Worm (Caenorhabditis elegans): ENCODE measurements around the gene ctbp-1.
A peak's percentile ranks its signal among the peaks of the same experiment; 100 is the strongest.

ctbp-1 gene

DNA sequence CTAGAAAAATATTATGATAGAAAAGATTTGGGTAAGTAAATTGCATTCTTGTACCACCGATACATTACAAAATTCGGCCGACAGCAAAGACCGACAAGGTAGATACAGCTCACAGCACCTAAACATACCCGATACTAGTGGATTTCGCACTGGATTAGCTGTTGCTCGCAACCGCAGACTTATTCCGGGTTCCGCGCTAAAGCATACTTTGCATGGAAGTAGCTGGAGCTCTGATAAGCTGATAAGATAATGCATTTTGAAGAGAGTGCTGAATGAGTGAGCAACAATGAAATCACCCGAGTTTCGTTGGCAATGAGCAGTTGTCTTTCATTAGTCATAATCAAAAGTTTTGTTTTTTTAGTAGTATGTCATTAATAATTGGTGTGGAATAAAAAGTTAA, 12.0 kb upstream of the ctbp-1 start:
- TF ChIP-seq mep-1 (tag; optimal IDR thresholded peaks at IDR 0.05) = no peak
- no peak for TF ChIP-seq ztf-11 (tag; optimal IDR thresholded peaks at IDR 0.05)
- TF ChIP-seq sem-2 (GFP tag; optimal IDR thresholded peaks at IDR 0.05) = no peak
- TF ChIP-seq zip-8 (tag; optimal IDR thresholded peaks at IDR 0.05) = no peak
- TF ChIP-seq unc-39 (tag; optimal IDR thresholded peaks at IDR 0.05) = no peak
- no peak for TF ChIP-seq tbx-8 (GFP tag; optimal IDR thresholded peaks at IDR 0.05)
- TF ChIP-seq mab-5 (tag; optimal IDR thresholded peaks at IDR 0.05) = no peak
- no peak for TF ChIP-seq unc-62 (GFP tag; optimal IDR thresholded peaks at IDR 0.05)
- no peak for TF ChIP-seq snpc-4 (tag; optimal IDR thresholded peaks at IDR 0.05)
- TF ChIP-seq ceh-43 (GFP tag; optimal IDR thresholded peaks at IDR 0.05) = no peak
- no peak for TF ChIP-seq lin-32 (GFP tag; optimal IDR thresholded peaks at IDR 0.05)
- no peak for TF ChIP-seq ces-1 (GFP tag; optimal IDR thresholded peaks at IDR 0.05)
- TF ChIP-seq ceh-83 (GFP tag; optimal IDR thresholded peaks at IDR 0.05) = no peak

DNA sequence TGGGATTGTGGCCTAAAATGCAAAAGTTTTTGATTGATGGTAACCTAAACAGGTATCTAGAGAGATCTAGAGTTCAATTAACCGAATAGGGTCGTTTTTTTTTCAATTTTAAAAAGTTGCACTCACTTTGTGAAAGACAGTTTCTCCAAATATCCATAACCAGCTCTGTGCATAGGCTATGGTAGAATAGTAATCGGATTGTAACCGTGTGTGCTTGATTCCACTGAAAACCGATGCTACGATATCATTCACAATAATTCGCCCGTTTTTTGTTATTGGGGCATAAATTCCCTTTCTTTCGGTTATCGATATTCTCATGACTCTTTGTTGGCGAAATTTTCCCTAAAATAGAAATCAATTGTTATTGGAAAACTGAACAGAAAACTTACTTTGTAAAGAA, 10.4 kb upstream of the ctbp-1 start:
- TF ChIP-seq blmp-1 (tag; optimal IDR thresholded peaks at IDR 0.05) = no peak
- TF ChIP-seq M03D4.4 (tag; optimal IDR thresholded peaks at IDR 0.05) = no peak
- TF ChIP-seq ham-2 (GFP tag; optimal IDR thresholded peaks at IDR 0.05) = no peak
- no peak for TF ChIP-seq nhr-76 (tag; optimal IDR thresholded peaks at IDR 0.05)
- no peak for TF ChIP-seq ceh-83 (GFP tag; optimal IDR thresholded peaks at IDR 0.05)
- TF ChIP-seq cnd-1 (tag; optimal IDR thresholded peaks at IDR 0.05) = no peak
- no peak for TF ChIP-seq nhr-2 (tag; optimal IDR thresholded peaks at IDR 0.05)
- no peak for TF ChIP-seq pha-4 (tag; optimal IDR thresholded peaks at IDR 0.05)
- TF ChIP-seq mls-2 (tag; optimal IDR thresholded peaks at IDR 0.05) = no peak
- no peak for TF ChIP-seq nhr-237 (tag; optimal IDR thresholded peaks at IDR 0.05)
- no peak for TF ChIP-seq unc-39 (tag; optimal IDR thresholded peaks at IDR 0.05)
- no peak for TF ChIP-seq ceh-39 (tag; optimal IDR thresholded peaks at IDR 0.05)
- no peak for TF ChIP-seq sptf-1 (tag; optimal IDR thresholded peaks at IDR 0.05)
- TF ChIP-seq unc-62 (GFP tag; optimal IDR thresholded peaks at IDR 0.05) = no peak
- TF ChIP-seq flh-1 (GFP tag; optimal IDR thresholded peaks at IDR 0.05) = no peak

DNA sequence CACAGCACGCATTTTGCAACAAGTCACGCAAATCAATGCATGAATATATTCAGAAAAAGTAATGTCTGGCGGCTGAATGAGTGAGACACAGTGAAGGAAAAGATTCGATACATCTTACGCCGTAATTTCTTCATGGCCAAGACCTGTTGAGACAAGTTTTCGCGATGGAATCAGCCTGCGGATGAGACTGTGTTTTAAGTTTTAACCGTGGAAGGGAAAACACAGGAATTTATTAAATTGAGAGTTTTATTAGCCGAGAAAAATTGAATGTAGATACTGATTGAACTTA, 8.4 kb upstream of the ctbp-1 start, which contains the start of gene hog-1:
Gene hog-1 (minus strand): TSS at position 101 of the 289 bp plus-strand sequence.
- no peak for TF ChIP-seq lin-32 (GFP tag; optimal IDR thresholded peaks at IDR 0.05)
- no peak for TF ChIP-seq mep-1 (tag; optimal IDR thresholded peaks at IDR 0.05)
- no peak for TF ChIP-seq lin-13 (tag; optimal IDR thresholded peaks at IDR 0.05)
- no peak for TF ChIP-seq blmp-1 (tag; optimal IDR thresholded peaks at IDR 0.05)
- no peak for TF ChIP-seq snpc-4 (tag; optimal IDR thresholded peaks at IDR 0.05)
- no peak for TF ChIP-seq ceh-39 (tag; optimal IDR thresholded peaks at IDR 0.05)
- TF ChIP-seq zip-8 (tag; optimal IDR thresholded peaks at IDR 0.05) = no peak
- TF ChIP-seq unc-62 (GFP tag; optimal IDR thresholded peaks at IDR 0.05) = no peak
- TF ChIP-seq pha-4 (tag; optimal IDR thresholded peaks at IDR 0.05) = no peak
- TF ChIP-seq elt-3 (tag; optimal IDR thresholded peaks at IDR 0.05) = no peak
- no peak for TF ChIP-seq bed-3 (GFP tag; optimal IDR thresholded peaks at IDR 0.05)

DNA sequence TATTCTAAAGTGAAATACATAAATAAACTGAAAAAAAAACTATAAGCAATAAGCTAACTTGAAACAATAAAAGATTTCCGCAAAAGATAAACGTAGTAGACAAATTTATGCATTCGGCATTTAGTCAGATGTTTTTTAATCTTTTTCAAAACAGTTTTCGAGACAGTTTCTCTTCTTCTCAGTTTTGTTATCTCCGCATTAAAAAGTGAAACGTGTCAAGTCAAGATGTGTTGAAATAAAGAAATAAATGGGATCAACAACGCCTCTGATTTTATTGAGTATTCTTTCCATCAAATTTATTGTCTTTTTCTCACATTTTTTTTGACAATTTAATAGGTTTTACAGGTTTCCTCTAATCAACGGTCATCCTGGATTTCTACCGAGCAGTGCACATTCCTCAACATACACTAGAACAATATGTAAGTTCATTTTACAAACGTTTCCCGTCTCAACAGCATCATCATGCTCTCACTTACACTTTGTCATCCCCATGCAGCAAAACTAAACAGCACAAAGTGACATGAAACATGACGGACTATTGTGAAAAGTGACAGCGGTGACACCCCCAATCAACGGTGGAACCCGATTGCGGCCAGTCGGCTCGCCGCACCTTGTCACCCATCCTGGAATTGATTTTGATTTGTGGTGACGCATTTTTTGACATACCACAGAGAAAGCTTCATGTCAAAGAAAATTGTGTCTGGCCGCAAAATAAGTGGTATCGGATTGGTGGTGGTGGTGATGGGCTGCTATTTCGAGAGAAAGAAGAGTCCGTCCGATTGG, 7.9 kb upstream of the ctbp-1 start:
- TF ChIP-seq bed-3 (GFP tag; optimal IDR thresholded peaks at IDR 0.05) (no peak), unc-62 (GFP tag; optimal IDR thresholded peaks at IDR 0.05) (peak; percentile 76)

DNA sequence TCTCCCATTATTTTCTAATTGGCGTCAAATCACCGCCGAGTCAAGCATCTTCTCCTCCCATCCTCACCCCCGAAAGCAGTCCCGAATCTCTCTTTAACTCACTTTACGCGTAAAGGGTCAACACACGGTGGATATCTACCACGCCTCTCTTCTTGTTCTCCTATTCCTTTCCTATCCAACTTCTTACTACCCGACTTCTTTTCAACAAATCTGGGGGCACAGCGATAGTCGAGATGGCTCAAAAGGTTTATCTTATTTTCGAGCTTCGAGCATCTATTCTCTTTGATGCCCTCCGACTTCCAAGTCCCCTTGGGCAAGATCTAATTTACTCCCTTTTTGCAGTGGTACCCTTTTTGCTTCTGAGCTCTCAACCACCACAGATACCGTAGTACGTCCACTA, 3.3 kb upstream of the ctbp-1 start:
- TF ChIP-seq nhr-2 (tag; optimal IDR thresholded peaks at IDR 0.05) (no peak), sptf-1 (tag; optimal IDR thresholded peaks at IDR 0.05) (no peak), ces-1 (GFP tag; optimal IDR thresholded peaks at IDR 0.05) (peak; percentile 77), sem-2 (GFP tag; optimal IDR thresholded peaks at IDR 0.05) (no peak), zip-8 (tag; optimal IDR thresholded peaks at IDR 0.05) (no peak)

DNA sequence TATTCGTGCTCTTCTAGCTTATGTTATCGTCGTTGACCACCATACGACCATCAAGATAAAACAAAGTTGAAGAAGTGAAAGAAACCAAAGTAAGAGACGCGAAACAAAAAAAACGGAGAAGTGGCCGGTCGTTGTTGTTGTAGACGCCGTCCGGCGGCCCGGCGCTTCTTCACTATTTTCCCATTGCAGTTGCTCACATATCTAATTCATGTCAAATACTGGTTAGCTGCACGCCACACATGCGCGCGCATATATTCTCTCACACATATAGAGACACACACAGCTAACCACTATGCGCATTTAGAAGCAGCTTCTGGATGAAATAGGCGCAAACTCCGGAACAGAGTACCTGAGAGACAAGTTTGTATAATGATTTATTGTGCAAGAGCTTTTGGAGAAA, 5.5 kb downstream of the ctbp-1 start:
- no peak for TF ChIP-seq unc-62 (GFP tag; optimal IDR thresholded peaks at IDR 0.05)
- no peak for TF ChIP-seq flh-1 (GFP tag; optimal IDR thresholded peaks at IDR 0.05)
- TF ChIP-seq nhr-28 (tag; optimal IDR thresholded peaks at IDR 0.05) = no peak
- no peak for TF ChIP-seq bed-3 (GFP tag; optimal IDR thresholded peaks at IDR 0.05)
- no peak for TF ChIP-seq ham-2 (GFP tag; optimal IDR thresholded peaks at IDR 0.05)
- TF ChIP-seq drap-1 (GFP tag; optimal IDR thresholded peaks at IDR 0.05) = no peak
- TF ChIP-seq lsy-2 (tag; optimal IDR thresholded peaks at IDR 0.05) = no peak
- no peak for TF ChIP-seq blmp-1 (tag; optimal IDR thresholded peaks at IDR 0.05)
- no peak for TF ChIP-seq mep-1 (tag; optimal IDR thresholded peaks at IDR 0.05)
- no peak for TF ChIP-seq ceh-83 (GFP tag; optimal IDR thresholded peaks at IDR 0.05)
- no peak for TF ChIP-seq mab-5 (tag; optimal IDR thresholded peaks at IDR 0.05)
- no peak for TF ChIP-seq sem-2 (GFP tag; optimal IDR thresholded peaks at IDR 0.05)
- no peak for TF ChIP-seq nhr-2 (tag; optimal IDR thresholded peaks at IDR 0.05)
- TF ChIP-seq cnd-1 (tag; optimal IDR thresholded peaks at IDR 0.05) = no peak
